Fruit fly (Drosophila melanogaster): ENCODE data around the gene CycE.
"Not testable (repeated sequence)": the region's sequence is repeated elsewhere in the genome, so short reads cannot be mapped to it uniquely, and the experiment has no call there.

Gene CycE

dm6 chr2L:15695738-15696137 is 52.2 kb downstream of the CycE start, which contains the start of gene CG31780:
Gene CG31780, plus strand, starts transcription at chr2L:15696038.
- TF ChIP-seq CTCF, CG8478 (optimal IDR thresholded peaks at IDR 0.05): not testable (repeated sequence)

DNA sequence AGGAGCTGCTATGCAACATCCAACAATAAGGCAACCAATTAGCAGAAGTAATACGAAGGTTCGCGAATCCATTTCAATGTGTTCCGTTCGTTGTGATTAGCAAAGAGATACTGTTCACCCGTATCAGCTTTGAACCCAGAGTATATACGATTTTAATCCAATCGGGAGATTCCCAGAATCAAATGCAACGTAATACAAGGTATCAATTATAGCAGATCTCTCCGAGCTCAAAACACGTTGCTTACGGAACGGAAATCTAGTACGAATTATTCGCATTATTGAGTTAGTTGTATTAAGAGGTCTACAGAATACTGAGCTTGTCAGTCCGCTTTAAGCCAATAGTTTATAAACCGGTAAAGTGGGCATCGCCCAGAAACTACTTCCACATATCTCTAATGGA is 53.6 kb downstream of the CycE start, which contains the start of gene CG44140:
Gene CG44140, minus strand, starts transcription at position 101 of the 400 bp plus-strand sequence.
- TF ChIP-seq CG8478, CTCF (optimal IDR thresholded peaks at IDR 0.05): not testable (repeated sequence)
